Worm (Caenorhabditis elegans): Measurements from ENCODE around the gene psmd-9.

The psmd-9 gene

ce11 chrII:6913309-6913708 lies 11.4 kb downstream of the psmd-9 start, which contains the start of gene cyn-10:
cyn-10 (minus strand) TSS chrII:6913365.
- peak; percentile 82 for TF ChIP-seq klf-2 (GFP tag; conservative IDR thresholded peaks at IDR 0.05)
- TF ChIP-seq cog-1 (tag; optimal IDR thresholded peaks at IDR 0.05) = peak; percentile 52
- peak; percentile 92 for TF ChIP-seq flt-1 (GFP tag; IDR thresholded peaks at IDR 0.05)
- TF ChIP-seq ztf-23 (GFP tag; IDR thresholded peaks at IDR 0.05) = peak; percentile 90
- TF ChIP-seq ztf-29 (GFP tag; IDR thresholded peaks at IDR 0.05) = no peak
- TF ChIP-seq ref-1 (GFP tag; conservative IDR thresholded peaks at IDR 0.05) = 0 out of 2 replicates have a peak, but pooled peaks have one; percentile 42

- no peak for TF ChIP-seq flt-1 (GFP tag; IDR thresholded peaks at IDR 0.05)
- TF ChIP-seq T22C8.4 (GFP tag; IDR thresholded peaks at IDR 0.05) = no peak
- TF ChIP-seq ref-1 (GFP tag; conservative IDR thresholded peaks at IDR 0.05) = no peak
- TF ChIP-seq ztf-23 (GFP tag; IDR thresholded peaks at IDR 0.05) = no peak
Observed at ce11 chrII:6915875-6916274, 14.0 kb downstream of the psmd-9 start, which contains the start of gene B0252.8. B0252.8 (plus strand) TSS chrII:6916166.

- no peak for TF ChIP-seq ref-1 (GFP tag; conservative IDR thresholded peaks at IDR 0.05)
- no peak for TF ChIP-seq ztf-23 (GFP tag; IDR thresholded peaks at IDR 0.05)
- no peak for TF ChIP-seq tab-1 (GFP tag; IDR thresholded peaks at IDR 0.05)
- TF ChIP-seq T22C8.4 (GFP tag; IDR thresholded peaks at IDR 0.05) = no peak
- no peak for TF ChIP-seq cog-1 (tag; optimal IDR thresholded peaks at IDR 0.05)
- no peak for TF ChIP-seq flt-1 (GFP tag; IDR thresholded peaks at IDR 0.05)
- no peak for TF ChIP-seq ztf-29 (GFP tag; IDR thresholded peaks at IDR 0.05)
- TF ChIP-seq med-1 (GFP tag; optimal IDR thresholded peaks at IDR 0.05; ENCODE audit: insufficient read depth) = no peak
- no peak for TF ChIP-seq klf-2 (GFP tag; conservative IDR thresholded peaks at IDR 0.05)
Observed at ce11 chrII:6917710-6918109, 15.8 kb downstream of the psmd-9 start, which contains the start of gene B0252.11. B0252.11 (minus strand) TSS chrII:6917810.

- no peak for TF ChIP-seq ztf-23 (GFP tag; IDR thresholded peaks at IDR 0.05)
- no peak for TF ChIP-seq ref-1 (GFP tag; conservative IDR thresholded peaks at IDR 0.05)
- TF ChIP-seq ztf-29 (GFP tag; IDR thresholded peaks at IDR 0.05) = no peak
- TF ChIP-seq klf-2 (GFP tag; conservative IDR thresholded peaks at IDR 0.05) = no peak
- TF ChIP-seq cog-1 (tag; optimal IDR thresholded peaks at IDR 0.05) = no peak
- no peak for TF ChIP-seq T22C8.4 (GFP tag; IDR thresholded peaks at IDR 0.05)
- no peak for TF ChIP-seq flt-1 (GFP tag; IDR thresholded peaks at IDR 0.05)
Observed at ce11 chrII:6918862-6919261, 17.0 kb downstream of the psmd-9 start, which contains the start of gene B0252.5. B0252.5 (minus strand) TSS chrII:6918878.

- no peak for TF ChIP-seq T22C8.4 (GFP tag; IDR thresholded peaks at IDR 0.05)
- no peak for TF ChIP-seq cog-1 (tag; optimal IDR thresholded peaks at IDR 0.05)
- no peak for TF ChIP-seq flt-1 (GFP tag; IDR thresholded peaks at IDR 0.05)
- TF ChIP-seq klf-2 (GFP tag; conservative IDR thresholded peaks at IDR 0.05) = no peak
- TF ChIP-seq ref-1 (GFP tag; conservative IDR thresholded peaks at IDR 0.05) = no peak
- no peak for TF ChIP-seq med-1 (GFP tag; optimal IDR thresholded peaks at IDR 0.05; ENCODE audit: insufficient read depth)
- no peak for TF ChIP-seq ztf-23 (GFP tag; IDR thresholded peaks at IDR 0.05)
- no peak for TF ChIP-seq ztf-29 (GFP tag; IDR thresholded peaks at IDR 0.05)
- no peak for TF ChIP-seq tab-1 (GFP tag; IDR thresholded peaks at IDR 0.05)
Observed at ce11 chrII:6919363-6919851, 17.5 kb downstream of the psmd-9 start, which contains the start of gene B0252.1. B0252.1 (plus strand) TSS chrII:6919680.

ce11 chrII:6923792-6924191 lies 21.9 kb downstream of the psmd-9 start:
- no peak for TF ChIP-seq ref-1 (GFP tag; conservative IDR thresholded peaks at IDR 0.05)
- TF ChIP-seq ztf-29 (GFP tag; IDR thresholded peaks at IDR 0.05) = no peak
- TF ChIP-seq flt-1 (GFP tag; IDR thresholded peaks at IDR 0.05) = no peak
- no peak for TF ChIP-seq klf-2 (GFP tag; conservative IDR thresholded peaks at IDR 0.05)
- TF ChIP-seq med-1 (GFP tag; optimal IDR thresholded peaks at IDR 0.05; ENCODE audit: insufficient read depth) = no peak
- no peak for TF ChIP-seq ztf-23 (GFP tag; IDR thresholded peaks at IDR 0.05)
- TF ChIP-seq cog-1 (tag; optimal IDR thresholded peaks at IDR 0.05) = no peak
- TF ChIP-seq tab-1 (GFP tag; IDR thresholded peaks at IDR 0.05) = no peak
- no peak for TF ChIP-seq T22C8.4 (GFP tag; IDR thresholded peaks at IDR 0.05)

- TF ChIP-seq cog-1 (tag; optimal IDR thresholded peaks at IDR 0.05) = peak; percentile 29
- TF ChIP-seq flt-1 (GFP tag; IDR thresholded peaks at IDR 0.05) = 0 out of 2 replicates have a peak, but pooled peaks have one; percentile 51
- TF ChIP-seq T22C8.4 (GFP tag; IDR thresholded peaks at IDR 0.05) = no peak
- no peak for TF ChIP-seq tab-1 (GFP tag; IDR thresholded peaks at IDR 0.05)
- no peak for TF ChIP-seq klf-2 (GFP tag; conservative IDR thresholded peaks at IDR 0.05)
Observed at ce11 chrII:6926054-6926453, 24.2 kb downstream of the psmd-9 start.

ce11 chrII:6926488-6926887 lies 24.6 kb downstream of the psmd-9 start:
- TF ChIP-seq cog-1 (tag; optimal IDR thresholded peaks at IDR 0.05) = no peak
- TF ChIP-seq flt-1 (GFP tag; IDR thresholded peaks at IDR 0.05) = no peak
- TF ChIP-seq ztf-23 (GFP tag; IDR thresholded peaks at IDR 0.05) = no peak
- no peak for TF ChIP-seq T22C8.4 (GFP tag; IDR thresholded peaks at IDR 0.05)
- TF ChIP-seq tab-1 (GFP tag; IDR thresholded peaks at IDR 0.05) = no peak
- TF ChIP-seq ref-1 (GFP tag; conservative IDR thresholded peaks at IDR 0.05) = no peak
- TF ChIP-seq med-1 (GFP tag; optimal IDR thresholded peaks at IDR 0.05; ENCODE audit: insufficient read depth) = no peak
- no peak for TF ChIP-seq ztf-29 (GFP tag; IDR thresholded peaks at IDR 0.05)

ce11 chrII:6927034-6927433 lies 25.1 kb downstream of the psmd-9 start:
- TF ChIP-seq flt-1 (GFP tag; IDR thresholded peaks at IDR 0.05) = no peak
- TF ChIP-seq klf-2 (GFP tag; conservative IDR thresholded peaks at IDR 0.05) = no peak
- no peak for TF ChIP-seq ref-1 (GFP tag; conservative IDR thresholded peaks at IDR 0.05)
- TF ChIP-seq tab-1 (GFP tag; IDR thresholded peaks at IDR 0.05) = no peak
- TF ChIP-seq ztf-23 (GFP tag; IDR thresholded peaks at IDR 0.05) = no peak
- no peak for TF ChIP-seq T22C8.4 (GFP tag; IDR thresholded peaks at IDR 0.05)
- TF ChIP-seq med-1 (GFP tag; optimal IDR thresholded peaks at IDR 0.05; ENCODE audit: insufficient read depth) = no peak
- TF ChIP-seq ztf-29 (GFP tag; IDR thresholded peaks at IDR 0.05) = no peak
- no peak for TF ChIP-seq cog-1 (tag; optimal IDR thresholded peaks at IDR 0.05)

ce11 chrII:6927603-6928002 lies 25.7 kb downstream of the psmd-9 start, which contains the start of gene F22D3.4:
F22D3.4 (minus strand) TSS chrII:6927603.
- no peak for TF ChIP-seq flt-1 (GFP tag; IDR thresholded peaks at IDR 0.05)
- TF ChIP-seq klf-2 (GFP tag; conservative IDR thresholded peaks at IDR 0.05) = no peak
- TF ChIP-seq T22C8.4 (GFP tag; IDR thresholded peaks at IDR 0.05) = no peak
- TF ChIP-seq tab-1 (GFP tag; IDR thresholded peaks at IDR 0.05) = no peak
- TF ChIP-seq ztf-29 (GFP tag; IDR thresholded peaks at IDR 0.05) = no peak
- no peak for TF ChIP-seq ztf-23 (GFP tag; IDR thresholded peaks at IDR 0.05)
- no peak for TF ChIP-seq ref-1 (GFP tag; conservative IDR thresholded peaks at IDR 0.05)
